Worm (Caenorhabditis elegans) whole organism, L4/young adult: ENCODE results near the gene E02C12.19.

Experiments
- W03F9.2 ChIP-seq: fragments of 150-350 bp; optimal IDR thresholded peaks from 2 replicates; lab custom pipeline; 2014; ENCODE audit warnings: missing biosample characterization, missing genetic modification characterization
- him-1 ChIP-seq: sonication (generic microtip); optimal IDR thresholded peaks from 2 replicates; lab custom pipeline; 2016; ENCODE audit warnings: missing genotype, missing genetic modification reagents, missing genetic modification characterization, missing compliant biosample characterization

DNA sequence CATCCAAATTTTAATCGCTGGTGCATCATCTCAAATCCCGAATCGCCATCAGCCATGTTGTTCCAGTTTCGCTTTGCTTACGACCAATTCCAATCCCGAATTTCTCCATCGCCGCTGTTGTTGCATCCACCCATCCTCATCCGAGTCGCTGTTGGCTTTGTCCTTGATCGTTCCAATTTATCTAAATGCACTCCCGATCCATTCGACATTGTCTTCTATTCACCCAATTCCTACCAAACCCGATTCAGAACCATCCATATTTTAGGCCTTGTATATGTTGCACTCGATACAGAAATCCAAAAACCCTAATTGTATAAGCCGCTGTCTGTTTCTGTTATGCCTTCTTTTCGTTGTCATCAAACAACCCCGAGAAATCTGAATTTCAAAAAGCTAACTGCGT, 36.0 kb downstream of the E02C12.19 start:
- TF ChIP-seq W03F9.2 (tag; lab: Kevin White, UChicago) (no peak), him-1 (tag; lab: Kevin White, UChicago) (no peak)
